Worm (Caenorhabditis elegans) whole organism, L4 larva: ENCODE measurements around the gene T24B8.7.

Experiments
- ZK337.2 ChIP-seq: fragments of 200-800 bp; sonication (Bioruptor generic); IDR thresholded peaks from 2 replicates; pipeline ENCODE4 v1.3.6; 2022; ENCODE audit warnings: missing genetic modification reagents, missing genetic modification characterization, missing compliant biosample characterization
- arid-1 ChIP-seq: fragments of 200-800 bp; sonication (Bioruptor generic); conservative IDR thresholded peaks from 2 replicates; pipeline ENCODE4 v1.3.6; 2022; ENCODE audit warnings: missing genetic modification reagents, missing genetic modification characterization, missing compliant biosample characterization
- ceh-82 ChIP-seq: sonication (generic microtip); optimal IDR thresholded peaks from 2 replicates; lab custom pipeline; 2017; ENCODE audit warnings: missing biosample characterization, missing genetic modification characterization
- cey-2 ChIP-seq: sonication (generic microtip); optimal IDR thresholded peaks from 3 replicates; lab custom pipeline; 2017; ENCODE audit warnings: missing genetic modification characterization, mild to moderate bottlenecking, missing compliant biosample characterization, antibody characterized with exemption, borderline replicate concordance; ENCODE audit not compliant: insufficient read depth
- dve-1 ChIP-seq: sonication (generic microtip); optimal IDR thresholded peaks from 2 replicates; lab custom pipeline; 2017; ENCODE audit warnings: antibody characterized with exemption, mild to moderate bottlenecking, missing genetic modification characterization, missing compliant biosample characterization; ENCODE audit not compliant: insufficient read depth
- lin-13 ChIP-seq: fragments of 150-350 bp; optimal IDR thresholded peaks from 2 replicates; lab custom pipeline; 2014; ENCODE audit warnings: missing biosample characterization, missing genetic modification reagents, missing genetic modification characterization
- pha-4 ChIP-seq, 2 experiments: fragments of 150-350 bp in 1 of 2; fragments of 200-800 bp in 1 of 2; sonication (Bioruptor generic) in 1 of 2; IDR thresholded peaks in 1 of 2; optimal IDR thresholded peaks in 1 of 2; 2 replicates each; pipeline versions ENCODE4 v1.3.6 to Lab custom; 2014 to 2022; ENCODE audit warnings: missing genetic modification characterization in 2 of 2, missing genetic modification reagents in 2 of 2, missing biosample characterization in 1 of 2, missing compliant biosample characterization in 1 of 2
- snpc-4 ChIP-seq: fragments of 150-350 bp; optimal IDR thresholded peaks from 2 replicates; lab custom pipeline; 2014; ENCODE audit warnings: missing biosample characterization, missing genetic modification characterization
- tra-1 ChIP-seq: fragments of 200-800 bp; sonication (Bioruptor generic); IDR thresholded peaks from 2 replicates; pipeline ENCODE4 v1.3.6; 2022; ENCODE audit warnings: missing genetic modification reagents, missing genetic modification characterization, missing compliant biosample characterization
- ztf-11 ChIP-seq: fragments of 150-350 bp; optimal IDR thresholded peaks from 2 replicates; lab custom pipeline; 2014; ENCODE audit warnings: missing biosample characterization, missing genetic modification characterization

DNA sequence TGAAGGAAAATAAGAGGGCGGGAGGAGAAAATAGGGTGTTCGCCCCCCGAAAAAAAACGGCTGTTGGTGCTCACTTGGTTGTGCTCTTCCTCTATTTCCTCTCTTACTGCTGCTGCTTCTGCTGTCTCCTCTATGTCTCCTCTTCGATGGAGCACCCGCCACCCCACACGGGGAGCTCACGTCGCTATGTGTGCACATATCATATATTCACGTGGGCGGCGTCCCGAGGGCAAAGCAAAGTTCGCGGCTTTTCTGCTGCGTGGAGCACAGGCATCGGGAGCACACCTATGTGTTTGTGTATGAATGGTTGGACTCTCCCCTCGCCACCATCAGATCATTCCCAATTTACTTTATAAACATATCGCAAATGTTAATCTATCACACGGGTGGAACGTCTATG, 40.1 kb downstream of the T24B8.7 start:
- TF ChIP-seq ceh-82 (tag; lab: Kevin White, UChicago): no peak
- TF ChIP-seq dve-1 (tag; lab: Kevin White, UChicago): no peak
- TF ChIP-seq tra-1 (GFP tag; lab: Robert Waterston, UW): no peak
- no peak for TF ChIP-seq ZK337.2 (GFP tag; lab: Robert Waterston, UW)
- no peak for TF ChIP-seq cey-2 (tag; lab: Kevin White, UChicago)
- TF ChIP-seq pha-4 (GFP tag; IDR thresholded peaks at IDR 0.05; lab: Robert Waterston, UW): no peak; the same call in 1 of the 2 replicates
- no peak for TF ChIP-seq pha-4 (tag; optimal IDR thresholded peaks at IDR 0.05; lab: Kevin White, UChicago)
- no peak for TF ChIP-seq snpc-4
- no peak for TF ChIP-seq ztf-11 (tag; lab: Kevin White, UChicago)
- TF ChIP-seq arid-1: no peak
- TF ChIP-seq lin-13 (GFP tag; lab: Kevin White, UChicago): no peak
